Worm (Caenorhabditis elegans) whole organism, mixed stage, embryonic: ENCODE data around the gene hsp-12.2.

Experiments
- flh-1 ChIP-seq: fragments of 200-800 bp; sonication (Bioruptor generic); optimal IDR thresholded peaks from 2 replicates; lab custom pipeline; 2018; ENCODE audit warnings: mild to moderate bottlenecking, missing genetic modification characterization, moderate library complexity, missing compliant biosample characterization
- nhr-237 ChIP-seq: fragments of 150-350 bp; optimal IDR thresholded peaks from 2 replicates; lab custom pipeline; 2014; ENCODE audit warnings: missing biosample characterization, missing genetic modification characterization
- snpc-4 ChIP-seq: fragments of 150-350 bp; optimal IDR thresholded peaks from 2 replicates; lab custom pipeline; 2014; ENCODE audit warnings: missing biosample characterization, missing genetic modification characterization

DNA sequence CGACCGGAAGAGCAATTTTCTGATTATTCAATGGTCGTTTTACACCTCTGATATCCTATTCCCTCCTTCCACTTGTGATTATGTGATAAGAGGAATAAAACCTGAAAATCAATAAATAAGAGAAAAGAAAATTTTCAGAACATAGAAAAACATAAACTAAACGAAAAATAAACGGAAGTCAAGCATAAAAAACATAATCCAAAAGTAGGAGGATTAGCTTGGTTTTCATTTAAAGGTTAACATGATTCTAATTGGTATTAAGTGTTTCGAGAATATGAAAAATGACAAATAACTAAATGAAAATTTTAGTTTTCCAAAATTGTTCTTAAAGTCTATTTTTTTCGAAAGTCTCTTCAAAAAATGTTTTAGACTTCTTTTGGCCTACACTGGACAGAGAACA lies 16.7 kb upstream of the hsp-12.2 start, which contains the start of gene gei-8:
- TF ChIP-seq nhr-237 (tag; lab: Kevin White, UChicago) (no peak), snpc-4 (tag; lab: Kevin White, UChicago) (no peak), flh-1 (GFP tag; lab: Kevin White, UChicago) (no peak)
